Fruit fly (Drosophila melanogaster) whole organism, adult: ENCODE results near the gene Hpf1.
A peak's percentile ranks its signal among the peaks of the same experiment; 100 is the strongest.

Experiments
- CG11617 ChIP-seq: fragments of 200-800 bp; sonication (Bioruptor generic); optimal IDR thresholded peaks from 2 replicates; lab custom pipeline; 2017; ENCODE audit warnings: mild to moderate bottlenecking, missing biosample characterization, missing genetic modification reagents, missing genetic modification characterization
- CG12768 ChIP-seq: fragments of 200-800 bp; sonication (Bioruptor generic); optimal IDR thresholded peaks from 2 replicates; lab custom pipeline; 2017; ENCODE audit warnings: missing biosample characterization, missing genetic modification characterization, mild to moderate bottlenecking, moderate library complexity, missing genetic modification reagents
- CG14711 ChIP-seq: fragments of 200-800 bp; sonication (Bioruptor generic); optimal IDR thresholded peaks from 2 replicates; lab custom pipeline; 2018; ENCODE audit warnings: missing biosample characterization, mild to moderate bottlenecking, missing genetic modification characterization, moderate library complexity
- CG1620 ChIP-seq: fragments of 200-800 bp; sonication (Bioruptor generic); optimal IDR thresholded peaks from 2 replicates; lab custom pipeline; 2016; ENCODE audit warnings: missing biosample characterization, missing genetic modification characterization
- CG33017 ChIP-seq: fragments of 200-800 bp; sonication (Bioruptor generic); optimal IDR thresholded peaks from 2 replicates; lab custom pipeline; 2018; ENCODE audit warnings: missing biosample characterization, mild to moderate bottlenecking, missing genetic modification characterization, moderate library complexity
- CG5204 ChIP-seq: fragments of 200-800 bp; sonication (Bioruptor generic); optimal IDR thresholded peaks from 2 replicates; lab custom pipeline; 2016; ENCODE audit warnings: missing biosample characterization, missing genetic modification characterization
- CG7045 ChIP-seq: fragments of 200-800 bp; sonication (Bioruptor generic); optimal IDR thresholded peaks from 2 replicates; lab custom pipeline; 2017; ENCODE audit warnings: missing biosample characterization, mild to moderate bottlenecking, missing genetic modification characterization
- CG7101 ChIP-seq: fragments of 200-800 bp; sonication (Bioruptor generic); optimal IDR thresholded peaks from 2 replicates; lab custom pipeline; 2018; ENCODE audit warnings: missing biosample characterization, mild to moderate bottlenecking, missing genetic modification characterization, moderate library complexity
- Clk ChIP-seq: fragments of 200-800 bp; sonication (Bioruptor generic); optimal IDR thresholded peaks from 2 replicates; lab custom pipeline; 2017; ENCODE audit warnings: missing biosample characterization, missing genetic modification characterization
- Crg-1 ChIP-seq: fragments of 200-800 bp; sonication (Bioruptor generic); optimal IDR thresholded peaks from 2 replicates; lab custom pipeline; 2016; ENCODE audit warnings: missing biosample characterization, missing genetic modification characterization
- Hr96 ChIP-seq: fragments of 200-800 bp; sonication (Bioruptor generic); optimal IDR thresholded peaks from 2 replicates; lab custom pipeline; 2016; ENCODE audit warnings: missing biosample characterization, missing genetic modification characterization
- Mnt ChIP-seq: fragments of 200-800 bp; sonication (Bioruptor generic); optimal IDR thresholded peaks from 2 replicates; lab custom pipeline; 2016; ENCODE audit warnings: missing biosample characterization, mild to moderate bottlenecking, missing genetic modification characterization
- bab1 ChIP-seq: fragments of 200-800 bp; sonication (Bioruptor generic); optimal IDR thresholded peaks from 3 replicates; lab custom pipeline; 2019; ENCODE audit warnings: missing biosample characterization, mild to moderate bottlenecking, missing genetic modification characterization, moderate library complexity
- cic ChIP-seq: fragments of 200-800 bp; sonication (Bioruptor generic); optimal IDR thresholded peaks from 2 replicates; lab custom pipeline; 2017; ENCODE audit warnings: missing biosample characterization, mild to moderate bottlenecking, missing genetic modification characterization, moderate library complexity
- cnc ChIP-seq, 2 experiments: fragments of >200 bp; optimal IDR thresholded peaks; 2 replicates each; lab custom pipeline; 2017
- kay ChIP-seq: fragments of 200-800 bp; sonication (Bioruptor generic); peaks from one replicate; lab custom pipeline; 2016; ENCODE audit warnings: missing biosample characterization, missing genetic modification characterization, borderline replicate concordance
- ovo ChIP-seq: fragments of 200-800 bp; sonication (Bioruptor generic); optimal IDR thresholded peaks from 2 replicates; lab custom pipeline; 2016; ENCODE audit warnings: missing biosample characterization, missing genetic modification characterization
- pad ChIP-seq: fragments of 200-800 bp; sonication (Bioruptor generic); optimal IDR thresholded peaks from 3 replicates; lab custom pipeline; 2017; ENCODE audit warnings: missing biosample characterization, missing genetic modification characterization, mild to moderate bottlenecking, moderate library complexity, missing genetic modification reagents
- tj ChIP-seq: fragments of 200-800 bp; sonication (Bioruptor generic); optimal IDR thresholded peaks from 3 replicates; lab custom pipeline; 2017; ENCODE audit warnings: missing biosample characterization, mild to moderate bottlenecking, missing genetic modification characterization, moderate library complexity
- toe ChIP-seq: fragments of 200-800 bp; sonication (Bioruptor generic); optimal IDR thresholded peaks from 2 replicates; lab custom pipeline; 2016; ENCODE audit warnings: missing biosample characterization, missing genetic modification characterization

The Hpf1 gene

dm6 chr3R:5832345-5832981, 40.8 kb downstream of the Hpf1 start:
- TF ChIP-seq tj (GFP tag; lab: Kevin White, UChicago) = no peak
- TF ChIP-seq CG7101 (tag; lab: Kevin White, UChicago) = no peak
- peak; percentile 1 for TF ChIP-seq Hr96 (GFP tag; lab: Kevin White, UChicago)
- TF ChIP-seq Crg-1 (GFP tag; lab: Kevin White, UChicago) = no peak
- TF ChIP-seq cnc (optimal IDR thresholded peaks at IDR 0.05; lab: Kevin White, UChicago) = no peak
- TF ChIP-seq cic (GFP tag; lab: Kevin White, UChicago) = peak; percentile 68
- TF ChIP-seq CG33017 (tag; lab: Kevin White, UChicago) = no peak

DNA sequence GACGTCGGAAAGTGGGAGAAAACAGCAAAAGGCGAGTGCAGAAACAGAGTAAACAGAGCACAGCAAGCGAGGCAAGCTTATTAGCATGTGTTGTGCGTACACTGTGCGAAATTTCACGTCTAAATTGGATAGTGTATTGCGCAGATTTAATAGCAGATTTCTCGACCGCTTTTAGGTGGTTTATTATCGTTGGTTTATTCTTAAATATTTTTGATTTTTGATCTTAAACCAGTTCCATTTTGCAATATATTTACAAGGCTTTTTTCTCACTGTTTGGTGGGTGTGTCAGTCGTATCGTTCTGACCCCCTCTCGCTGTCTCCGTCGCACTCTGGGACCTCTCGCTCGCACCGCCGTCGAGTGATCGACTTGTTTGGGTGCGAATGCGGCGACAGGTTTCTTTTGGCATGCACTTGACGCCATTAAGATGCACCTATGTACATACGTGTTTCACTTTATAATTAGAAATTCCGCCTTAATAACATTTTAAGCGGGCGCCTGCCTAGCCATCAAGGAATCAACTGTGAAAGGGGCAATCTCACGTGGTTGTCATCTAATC, 42.3 kb downstream of the Hpf1 start:
- TF ChIP-seq CG11617 (GFP tag; lab: Kevin White, UChicago) (peak; percentile 62), Hr96 (GFP tag; lab: Kevin White, UChicago) (peak; percentile 84), CG5204 (peak; percentile 87), CG1620 (peak; percentile 45), CG7045 (peak; percentile 90), Clk (GFP tag; lab: Kevin White, UChicago) (peak; percentile 60), cic (GFP tag; lab: Kevin White, UChicago) (peak; percentile 44), kay (GFP tag; lab: Kevin White, UChicago) (peak; percentile 78), CG33017 (tag; lab: Kevin White, UChicago) (peak; percentile 84), ovo (GFP tag; lab: Kevin White, UChicago) (no peak), pad (GFP tag; lab: Kevin White, UChicago) (peak; percentile 14), Crg-1 (GFP tag; lab: Kevin White, UChicago) (peak; percentile 43), CG7101 (tag; lab: Kevin White, UChicago) (peak; percentile 60), toe (GFP tag; lab: Kevin White, UChicago) (peak; percentile 67), CG14711 (tag; lab: Kevin White, UChicago) (peak; percentile 62), cnc (optimal IDR thresholded peaks at IDR 0.05; lab: Kevin White, UChicago) (no peak), CG12768 (peak; percentile 77), tj (GFP tag; lab: Kevin White, UChicago) (peak; percentile 51), bab1 (peak; percentile 17), Mnt (peak; percentile 69)

DNA sequence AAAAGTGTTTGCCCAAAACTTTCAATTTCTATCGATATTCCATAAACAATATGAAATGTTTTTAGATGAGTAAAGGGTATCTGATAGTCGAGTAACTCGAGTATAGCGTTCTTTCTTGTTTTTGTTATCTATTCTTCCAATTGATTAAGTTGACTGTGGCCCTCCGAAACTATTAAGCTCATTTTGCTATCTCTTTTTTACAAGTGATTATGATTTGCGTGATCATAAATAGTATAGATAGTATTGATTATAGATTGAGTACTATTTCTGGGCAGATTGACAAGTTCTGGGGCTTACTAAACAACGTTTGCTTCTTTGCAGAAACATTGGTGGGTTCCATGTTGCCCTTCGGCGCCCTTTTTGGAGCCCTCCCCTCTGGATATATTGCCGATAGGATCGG, 44.9 kb downstream of the Hpf1 start:
- TF ChIP-seq Clk (GFP tag; lab: Kevin White, UChicago) = no peak
- TF ChIP-seq cic (GFP tag; lab: Kevin White, UChicago) = peak; percentile 8
- no peak for TF ChIP-seq cnc (optimal IDR thresholded peaks at IDR 0.05; lab: Kevin White, UChicago)

dm6 chr3R:5838683-5839365, 47.1 kb downstream of the Hpf1 start:
- peak; percentile 40 for TF ChIP-seq toe (GFP tag; lab: Kevin White, UChicago)
- no peak for TF ChIP-seq bab1
- TF ChIP-seq Mnt = peak; percentile 47
- TF ChIP-seq CG33017 (tag; lab: Kevin White, UChicago) = no peak
- TF ChIP-seq CG5204 = peak; percentile 44
- no peak for TF ChIP-seq CG1620
- TF ChIP-seq tj (GFP tag; lab: Kevin White, UChicago) = no peak
- peak; percentile 47 for TF ChIP-seq ovo (GFP tag; lab: Kevin White, UChicago)
- TF ChIP-seq CG11617 (GFP tag; lab: Kevin White, UChicago) = peak; percentile 27
- peak; percentile 57 for TF ChIP-seq kay (GFP tag; lab: Kevin White, UChicago)
- no peak for TF ChIP-seq Clk (GFP tag; lab: Kevin White, UChicago)
- TF ChIP-seq Hr96 (GFP tag; lab: Kevin White, UChicago) = peak; percentile 5
- TF ChIP-seq pad (GFP tag; lab: Kevin White, UChicago) = peak; percentile 36
- TF ChIP-seq CG14711 (tag; lab: Kevin White, UChicago) = no peak
- TF ChIP-seq CG12768 = peak; percentile 22
- TF ChIP-seq CG7101 (tag; lab: Kevin White, UChicago) = peak; percentile 51
- peak; percentile 63 for TF ChIP-seq Crg-1 (GFP tag; lab: Kevin White, UChicago)
- peak; percentile 51 for TF ChIP-seq CG7045
- no peak for TF ChIP-seq cnc (optimal IDR thresholded peaks at IDR 0.05; lab: Kevin White, UChicago)
- peak; percentile 71 for TF ChIP-seq cic (GFP tag; lab: Kevin White, UChicago)

dm6 chr3R:5840870-5841269, 49.2 kb downstream of the Hpf1 start, which contains the start of gene CG1213:
TSS of gene CG1213 (plus strand) at chr3R:5841170.
- TF ChIP-seq CG11617 (GFP tag; lab: Kevin White, UChicago) = no peak
- no peak for TF ChIP-seq CG5204
- no peak for TF ChIP-seq CG14711 (tag; lab: Kevin White, UChicago)

- TF ChIP-seq toe (GFP tag; lab: Kevin White, UChicago) (no peak), bab1 (no peak), CG1620 (no peak), CG33017 (tag; lab: Kevin White, UChicago) (no peak), cnc (optimal IDR thresholded peaks at IDR 0.05; lab: Kevin White, UChicago) (no peak), pad (GFP tag; lab: Kevin White, UChicago) (no peak), Mnt (no peak), Crg-1 (GFP tag; lab: Kevin White, UChicago) (no peak), CG7045 (no peak), tj (GFP tag; lab: Kevin White, UChicago) (no peak), CG12768 (no peak)
Measured at dm6 chr3R:5841290-5841689, 49.6 kb downstream of the Hpf1 start.
